Fruit fly (Drosophila melanogaster): ENCODE measurements around the gene ND-15.

Gene ND-15

dm6 chr2L:94639-95059 lies 19.9 kb upstream of the ND-15 start, which contains the start of gene Zir (continued):
- TF ChIP-seq BEAF-32 (GFP tag; optimal IDR thresholded peaks at IDR 0.05) (peak; percentile 59), kah (GFP tag; optimal IDR thresholded peaks at IDR 0.05) (no peak), CG4617 (GFP tag; optimal IDR thresholded peaks at IDR 0.05; ENCODE audit: borderline replicate concordance) (no peak), CG11723 (GFP tag; optimal IDR thresholded peaks at IDR 0.05) (no peak), cato (GFP tag; optimal IDR thresholded peaks at IDR 0.05; ENCODE audit: borderline replicate concordance) (no peak), CG1792 (GFP tag; optimal IDR thresholded peaks at IDR 0.05) (no peak), eyg (GFP tag; optimal IDR thresholded peaks at IDR 0.05) (no peak), insv (GFP tag; optimal IDR thresholded peaks at IDR 0.05) (no peak), CG8290 (GFP tag; optimal IDR thresholded peaks at IDR 0.05) (no peak), CG8290 (tag; optimal IDR thresholded peaks at IDR 0.05) (no peak), CG31224 (GFP tag; IDR thresholded peaks at IDR 0.05) (no peak), unc-4 (GFP tag; IDR thresholded peaks at IDR 0.05; ENCODE audit: partially characterized antibody) (peak; percentile 67), pros (GFP tag; optimal IDR thresholded peaks at IDR 0.05) (no peak), sc (optimal IDR thresholded peaks at IDR 0.05) (no peak), sc (GFP tag; optimal IDR thresholded peaks at IDR 0.05) (no peak), ems (GFP tag; optimal IDR thresholded peaks at IDR 0.05) (no peak), ci (GFP tag; IDR thresholded peaks at IDR 0.05) (no peak), CHES-1-like (GFP tag; optimal IDR thresholded peaks at IDR 0.05) (no peak), CG14710 (tag; optimal IDR thresholded peaks at IDR 0.05) (peak; percentile 13), bbx (GFP tag; IDR thresholded peaks at IDR 0.05; ENCODE audit: partially characterized antibody) (peak; percentile 80), esg (GFP tag; conservative IDR thresholded peaks at IDR 0.05) (no peak), bab2 (GFP tag; optimal IDR thresholded peaks at IDR 0.05) (no peak), Trl (optimal IDR thresholded peaks at IDR 0.05) (no peak), Trl (GFP tag; optimal IDR thresholded peaks at IDR 0.05) (no peak), Pdp1 (GFP tag; optimal IDR thresholded peaks at IDR 0.05) (no peak), yki (optimal IDR thresholded peaks at IDR 0.05) (no peak), fd64A (GFP tag; optimal IDR thresholded peaks at IDR 0.05) (no peak), CG13123 (GFP tag; optimal IDR thresholded peaks at IDR 0.05) (no peak), Bteb2 (GFP tag; optimal IDR thresholded peaks at IDR 0.05) (no peak), stwl (tag; optimal IDR thresholded peaks at IDR 0.05) (peak; percentile 33), Nf-YA (GFP tag; IDR thresholded peaks at IDR 0.05) (no peak), da (GFP tag; optimal IDR thresholded peaks at IDR 0.05) (no peak), lmd (GFP tag; IDR thresholded peaks at IDR 0.05) (no peak), CG11085 (GFP tag; IDR thresholded peaks at IDR 0.05) (no peak), sob (GFP tag; IDR thresholded peaks at IDR 0.05) (no peak; the same call in 1 of the 2 replicates), sd (tag; optimal IDR thresholded peaks at IDR 0.05) (no peak), CG30403 (GFP tag; optimal IDR thresholded peaks at IDR 0.05) (peak; percentile 3), caup (GFP tag; optimal IDR thresholded peaks at IDR 0.05; ENCODE audit: severe bottlenecking) (no peak), dati (GFP tag; IDR thresholded peaks at IDR 0.05) (no peak), CG32532 (GFP tag; IDR thresholded peaks at IDR 0.05) (no peak), Bdp1 (GFP tag; optimal IDR thresholded peaks at IDR 0.05) (no peak), ATbp (GFP tag; optimal IDR thresholded peaks at IDR 0.05) (no peak), CG1024 (GFP tag; IDR thresholded peaks at IDR 0.05) (no peak), CG14860 (GFP tag; IDR thresholded peaks at IDR 0.05; ENCODE audit: partially characterized antibody) (peak; percentile 48; the same call in 1 of the 3 replicates), CoRest (tag; optimal IDR thresholded peaks at IDR 0.05) (no peak), salm (tag; optimal IDR thresholded peaks at IDR 0.05) (no peak), Fer1 (GFP tag; optimal IDR thresholded peaks at IDR 0.05) (peak; percentile 42), cad (GFP tag; optimal IDR thresholded peaks at IDR 0.05) (no peak), CG34376 (GFP tag; optimal IDR thresholded peaks at IDR 0.05) (no peak), jing (GFP tag; optimal IDR thresholded peaks at IDR 0.05) (no peak), peb (GFP tag; IDR thresholded peaks at IDR 0.05) (no peak), dan (GFP tag; IDR thresholded peaks at IDR 0.05) (no peak), CG9932 (GFP tag; IDR thresholded peaks at IDR 0.05) (no peak)
